Worm (Caenorhabditis elegans) whole organism, L2 larva: Measurements from ENCODE around the gene plc-4.

ENCODE experiments used
- C34F6.9 ChIP-seq: fragments of 150-350 bp; optimal IDR thresholded peaks from 2 replicates; lab custom pipeline; 2014; ENCODE audit warnings: missing biosample characterization, missing genetic modification characterization
- F13H6.1 ChIP-seq: sonication (generic microtip); optimal IDR thresholded peaks from 2 replicates; lab custom pipeline; 2016; ENCODE audit warnings: missing genetic modification characterization, missing compliant biosample characterization
- R02D3.7 ChIP-seq: fragments of 150-350 bp; optimal IDR thresholded peaks from 2 replicates; lab custom pipeline; 2014; ENCODE audit warnings: missing biosample characterization, missing genetic modification characterization
- ZK546.5 ChIP-seq: sonication (generic microtip); optimal IDR thresholded peaks from 2 replicates; lab custom pipeline; 2017; ENCODE audit warnings: missing biosample characterization, missing genetic modification characterization
- alr-1 ChIP-seq: fragments of 150-350 bp; optimal IDR thresholded peaks from 2 replicates; lab custom pipeline; 2014; ENCODE audit warnings: missing biosample characterization, missing genetic modification characterization
- aly-2 ChIP-seq: fragments of 150-350 bp; optimal IDR thresholded peaks from 2 replicates; lab custom pipeline; 2014; ENCODE audit warnings: missing biosample characterization, missing genetic modification characterization
- ama-1 ChIP-seq: fragments of 150-350 bp; optimal IDR thresholded peaks from 2 replicates; lab custom pipeline; 2018; ENCODE audit warnings: inconsistent platforms
- blmp-1 ChIP-seq: sonication (generic microtip); optimal IDR thresholded peaks from 2 replicates; lab custom pipeline; 2017; ENCODE audit warnings: missing genetic modification characterization, mild to moderate bottlenecking, missing compliant biosample characterization, antibody characterized with exemption, moderate library complexity; ENCODE audit not compliant: insufficient read depth
- ceh-16 ChIP-seq: fragments of 150-350 bp; optimal IDR thresholded peaks from 2 replicates; lab custom pipeline; 2014; ENCODE audit warnings: missing biosample characterization, missing genetic modification characterization
- ceh-82 ChIP-seq: fragments of 150-350 bp; optimal IDR thresholded peaks from 2 replicates; lab custom pipeline; 2014; ENCODE audit warnings: missing biosample characterization, missing genetic modification characterization
- crh-2 ChIP-seq: sonication (generic microtip); optimal IDR thresholded peaks from 2 replicates; lab custom pipeline; 2017; ENCODE audit warnings: missing biosample characterization, missing genetic modification characterization
- dmd-4 ChIP-seq: sonication (generic microtip); optimal IDR thresholded peaks from 2 replicates; lab custom pipeline; 2017; ENCODE audit warnings: missing biosample characterization, missing genetic modification characterization
- egl-27 ChIP-seq: sonication (generic microtip); optimal IDR thresholded peaks from 3 replicates; lab custom pipeline; 2017; ENCODE audit warnings: missing biosample characterization, missing genetic modification reagents, missing genetic modification characterization
- elt-1 ChIP-seq: fragments of 150-350 bp; optimal IDR thresholded peaks from 2 replicates; lab custom pipeline; 2014; ENCODE audit warnings: missing biosample characterization, missing genetic modification characterization
- fos-1 ChIP-seq: fragments of 150-350 bp; optimal IDR thresholded peaks from 2 replicates; lab custom pipeline; 2014; ENCODE audit warnings: missing biosample characterization, missing genetic modification characterization
- gmeb-1 ChIP-seq: fragments of 150-350 bp; optimal IDR thresholded peaks from 2 replicates; lab custom pipeline; 2014; ENCODE audit warnings: missing biosample characterization, missing genetic modification characterization
- lin-11 ChIP-seq: fragments of 150-350 bp; sonication (generic microtip); optimal IDR thresholded peaks from 2 replicates; lab custom pipeline; 2014; ENCODE audit warnings: missing biosample characterization, missing genetic modification characterization, inconsistent platforms, mixed read lengths
- lin-13 ChIP-seq: fragments of 150-350 bp; optimal IDR thresholded peaks from 2 replicates; lab custom pipeline; 2014; ENCODE audit warnings: missing biosample characterization, missing genetic modification reagents, missing genetic modification characterization
- lin-39 ChIP-seq: fragments of 150-350 bp; optimal IDR thresholded peaks from 2 replicates; lab custom pipeline; 2014; ENCODE audit warnings: missing biosample characterization, missing genetic modification reagents, missing genetic modification characterization
- lsy-2 ChIP-seq, 2 experiments: fragments of 150-350 bp in 1 of 2; sonication (generic microtip) in 1 of 2; optimal IDR thresholded peaks; 2 replicates each; lab custom pipeline; 2014 to 2017; ENCODE audit warnings: missing biosample characterization in 2 of 2, missing genetic modification characterization in 2 of 2
- mab-5 ChIP-seq: fragments of 150-350 bp; optimal IDR thresholded peaks from 2 replicates; lab custom pipeline; 2014; ENCODE audit warnings: missing biosample characterization, missing genetic modification characterization
- mdl-1 ChIP-seq, 2 experiments: fragments of 150-350 bp in 1 of 2; sonication (generic microtip) in 1 of 2; optimal IDR thresholded peaks; 2 replicates each; lab custom pipeline; 2017; ENCODE audit warnings: missing biosample characterization in 2 of 2, missing genetic modification characterization in 2 of 2
- nhr-10 ChIP-seq: sonication (generic microtip); optimal IDR thresholded peaks from 2 replicates; lab custom pipeline; 2017; ENCODE audit warnings: missing biosample characterization, missing genetic modification characterization
- nhr-11 ChIP-seq: fragments of 150-350 bp; optimal IDR thresholded peaks from 2 replicates; lab custom pipeline; 2014; ENCODE audit warnings: missing biosample characterization, missing genetic modification characterization
- nhr-12 ChIP-seq: fragments of 150-350 bp; optimal IDR thresholded peaks from 2 replicates; lab custom pipeline; 2014; ENCODE audit warnings: missing biosample characterization, missing genetic modification characterization
- nhr-129 ChIP-seq: fragments of 150-350 bp; optimal IDR thresholded peaks from 2 replicates; lab custom pipeline; 2014; ENCODE audit warnings: missing biosample characterization, missing genetic modification characterization
- nhr-21 ChIP-seq: fragments of 150-350 bp; optimal IDR thresholded peaks from 2 replicates; lab custom pipeline; 2014; ENCODE audit warnings: missing biosample characterization, missing genetic modification characterization
- nhr-23 ChIP-seq: fragments of 150-350 bp; optimal IDR thresholded peaks from 2 replicates; lab custom pipeline; 2014; ENCODE audit warnings: missing biosample characterization, missing genetic modification reagents, missing genetic modification characterization
- nhr-25 ChIP-seq: fragments of 150-350 bp; sonication (generic microtip); optimal IDR thresholded peaks from 3 replicates; lab custom pipeline; 2014; ENCODE audit warnings: missing biosample characterization, missing genetic modification characterization
- nhr-6 ChIP-seq: fragments of 150-350 bp; optimal IDR thresholded peaks from 2 replicates; lab custom pipeline; 2014; ENCODE audit warnings: missing biosample characterization, missing genetic modification characterization
- nhr-77 ChIP-seq: fragments of 150-350 bp; optimal IDR thresholded peaks from 2 replicates; lab custom pipeline; 2014; ENCODE audit warnings: missing biosample characterization, missing genetic modification characterization
- sem-4 ChIP-seq: fragments of 150-350 bp; optimal IDR thresholded peaks from 2 replicates; lab custom pipeline; 2014; ENCODE audit warnings: missing biosample characterization, missing genetic modification reagents, missing genetic modification characterization
- skn-1 ChIP-seq: sonication (generic microtip); optimal IDR thresholded peaks from 2 replicates; lab custom pipeline; 2017; ENCODE audit warnings: missing biosample characterization, missing genetic modification characterization
- sma-3 ChIP-seq: sonication (generic microtip); optimal IDR thresholded peaks from 2 replicates; lab custom pipeline; 2016; ENCODE audit warnings: missing genetic modification reagents, missing genetic modification characterization, missing compliant biosample characterization
- sma-9 ChIP-seq, 2 experiments: fragments of 150-350 bp in 1 of 2; sonication (generic microtip) in 1 of 2; optimal IDR thresholded peaks; 2 replicates each; lab custom pipeline; 2014 to 2016; ENCODE audit warnings: missing genetic modification characterization in 2 of 2, mild to moderate bottlenecking in 1 of 2, missing biosample characterization in 1 of 2, missing compliant biosample characterization in 1 of 2, missing genetic modification reagents in 1 of 2, moderate library complexity in 1 of 2
- snpc-4 ChIP-seq: fragments of 150-350 bp; optimal IDR thresholded peaks from 2 replicates; lab custom pipeline; 2014; ENCODE audit warnings: missing biosample characterization, missing genetic modification characterization
- unc-39 ChIP-seq: fragments of 150-350 bp; optimal IDR thresholded peaks from 2 replicates; lab custom pipeline; 2014; ENCODE audit warnings: missing biosample characterization, missing genetic modification characterization
- unc-55 ChIP-seq: fragments of 150-350 bp; sonication (generic microtip); optimal IDR thresholded peaks from 3 replicates; lab custom pipeline; 2014; ENCODE audit warnings: missing biosample characterization, missing genetic modification reagents, missing genetic modification characterization
- zag-1 ChIP-seq: fragments of 150-350 bp; optimal IDR thresholded peaks from 2 replicates; lab custom pipeline; 2014; ENCODE audit warnings: missing biosample characterization, missing genetic modification characterization
- ztf-1 ChIP-seq: fragments of 200-800 bp; sonication (Bioruptor generic); conservative IDR thresholded peaks from 2 replicates; pipeline ENCODE4 v1.3.6; 2022; ENCODE audit warnings: missing genetic modification characterization, missing compliant biosample characterization
- ztf-11 ChIP-seq: sonication (generic microtip); optimal IDR thresholded peaks from 2 replicates; lab custom pipeline; 2017; ENCODE audit warnings: missing biosample characterization, missing genetic modification characterization
- ztf-4 ChIP-seq: fragments of 150-350 bp; optimal IDR thresholded peaks from 2 replicates; lab custom pipeline; 2014; ENCODE audit warnings: missing biosample characterization, missing genetic modification characterization

plc-4 gene

DNA sequence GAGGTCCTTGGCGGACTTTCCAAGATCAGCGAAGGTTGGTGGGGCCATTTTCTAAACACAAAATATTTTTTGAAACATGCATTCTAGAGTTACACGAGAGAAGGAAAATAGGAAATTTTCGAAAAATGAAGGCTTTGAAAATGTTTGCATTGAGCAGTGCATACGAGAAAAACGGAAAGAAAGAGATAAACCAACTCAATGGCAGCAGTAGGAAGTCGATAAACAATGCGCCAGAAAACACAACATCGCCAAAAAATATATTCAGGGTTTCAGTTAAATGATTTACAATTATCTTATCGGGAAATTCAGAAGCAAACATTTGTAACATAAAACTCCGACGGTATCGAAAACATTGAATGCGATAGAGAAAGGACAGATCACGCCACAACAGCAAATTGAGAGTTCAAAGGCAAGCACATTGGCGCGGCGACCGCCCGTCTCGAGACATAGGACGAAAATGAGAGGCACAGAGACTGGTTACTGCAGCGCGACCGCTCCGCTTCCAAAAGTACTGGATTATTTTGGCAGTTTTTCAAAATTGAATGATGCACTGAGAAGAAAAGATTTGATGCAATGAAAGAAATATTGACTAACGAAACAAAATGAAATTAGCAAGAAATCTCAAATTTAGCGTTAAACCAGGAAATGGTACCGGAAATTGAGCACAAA, 4.5 kb downstream of the plc-4 start, which contains the start of the genes vdac-1 and R05G6.5 (continued):
- peak; percentile 59 for TF ChIP-seq sma-9 (GFP tag; optimal IDR thresholded peaks at IDR 0.05; lab: Kevin White, UChicago)
- no peak for TF ChIP-seq sma-9 (tag; optimal IDR thresholded peaks at IDR 0.05; lab: Kevin White, UChicago)
- TF ChIP-seq unc-55 = peak; percentile 85
- peak; percentile 88 for TF ChIP-seq fos-1 (tag; lab: Kevin White, UChicago)

- TF ChIP-seq ceh-16 (no peak), dmd-4 (tag; lab: Kevin White, UChicago) (no peak), C34F6.9 (tag; lab: Kevin White, UChicago) (peak; percentile 24), nhr-10 (no peak), skn-1 (tag; lab: Kevin White, UChicago) (no peak), lin-13 (peak; percentile 21), sem-4 (tag; lab: Kevin White, UChicago) (peak; percentile 22), crh-2 (tag; lab: Kevin White, UChicago) (peak; percentile 29), nhr-25 (peak; percentile 58), ama-1 (lab: Kevin White, UChicago) (peak; percentile 35), unc-39 (tag; lab: Kevin White, UChicago) (no peak), nhr-77 (tag; lab: Kevin White, UChicago) (no peak), zag-1 (tag; lab: Kevin White, UChicago) (no peak), nhr-129 (tag; lab: Kevin White, UChicago) (peak; percentile 99), F13H6.1 (tag; lab: Kevin White, UChicago) (peak; percentile 35), ztf-4 (no peak), lin-11 (no peak), lin-39 (tag; lab: Kevin White, UChicago) (no peak), gmeb-1 (tag; lab: Kevin White, UChicago) (peak; percentile 56), sma-9 (GFP tag; optimal IDR thresholded peaks at IDR 0.05; lab: Kevin White, UChicago) (peak; percentile 62), sma-9 (tag; optimal IDR thresholded peaks at IDR 0.05; lab: Kevin White, UChicago) (no peak), fos-1 (tag; lab: Kevin White, UChicago) (no peak), mdl-1 (tag; optimal IDR thresholded peaks at IDR 0.05; lab: Kevin White, UChicago) (peak in 1 of 2 experiments; percentile 1), blmp-1 (tag; lab: Kevin White, UChicago) (no peak), sma-3 (GFP tag; lab: Kevin White, UChicago) (peak; percentile 28), ZK546.5 (no peak), ztf-1 (GFP tag; lab: Robert Waterston, UW) (no peak), alr-1 (tag; lab: Kevin White, UChicago) (no peak), unc-55 (no peak), lsy-2 (tag; optimal IDR thresholded peaks at IDR 0.05; lab: Kevin White, UChicago) (peak in 1 of 2 experiments; percentile 61), nhr-21 (tag; lab: Kevin White, UChicago) (peak; percentile 65)
Measured at ce11 chrIV:7507305-7507704, 5.2 kb downstream of the plc-4 start.

DNA sequence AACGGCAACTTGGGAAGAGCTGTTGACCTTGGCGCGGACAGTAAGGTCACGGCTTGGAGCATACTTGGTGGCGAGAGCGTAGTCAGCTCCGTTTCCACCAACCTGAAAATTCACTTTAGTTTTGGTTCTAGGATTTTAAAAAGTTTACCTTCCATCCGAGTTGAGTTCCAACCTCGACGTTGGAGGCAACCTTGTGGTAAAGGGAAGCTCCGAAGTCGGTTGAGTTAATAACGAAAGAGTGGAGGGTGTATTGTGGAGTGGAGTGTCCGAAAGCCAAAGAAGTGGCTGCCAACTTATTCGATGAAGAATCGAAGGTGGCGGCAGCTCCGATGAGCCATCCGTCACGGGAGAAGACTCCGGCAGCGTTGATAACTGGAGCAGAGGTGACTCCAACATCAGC, 5.8 kb downstream of the plc-4 start:
- TF ChIP-seq aly-2 (tag; lab: Kevin White, UChicago) (no peak), lin-11 (no peak), nhr-11 (tag; lab: Kevin White, UChicago) (no peak), lin-13 (no peak), ztf-4 (no peak)

ce11 chrIV:7505866-7506488, 6.5 kb downstream of the plc-4 start:
- no peak for TF ChIP-seq egl-27 (tag; lab: Kevin White, UChicago)
- TF ChIP-seq zag-1 (tag; lab: Kevin White, UChicago) = no peak
- TF ChIP-seq blmp-1 (tag; lab: Kevin White, UChicago) = no peak
- TF ChIP-seq snpc-4 (tag; lab: Kevin White, UChicago) = no peak
- no peak for TF ChIP-seq gmeb-1 (tag; lab: Kevin White, UChicago)
- TF ChIP-seq lin-13 = peak; percentile 13
- TF ChIP-seq ztf-11 (tag; lab: Kevin White, UChicago) = no peak
- peak; percentile 30 for TF ChIP-seq sma-3 (GFP tag; lab: Kevin White, UChicago)
- TF ChIP-seq ztf-1 (GFP tag; lab: Robert Waterston, UW) = no peak
- no peak for TF ChIP-seq elt-1
- TF ChIP-seq lin-11 = no peak
- TF ChIP-seq nhr-10 = no peak
- TF ChIP-seq ceh-82 (tag; lab: Kevin White, UChicago) = no peak
- TF ChIP-seq unc-39 (tag; lab: Kevin White, UChicago) = no peak
- TF ChIP-seq mab-5 (tag; lab: Kevin White, UChicago) = no peak
- peak; percentile 14 for TF ChIP-seq fos-1 (tag; lab: Kevin White, UChicago)
- TF ChIP-seq skn-1 (tag; lab: Kevin White, UChicago) = no peak
- no peak for TF ChIP-seq unc-55
- TF ChIP-seq crh-2 (tag; lab: Kevin White, UChicago) = no peak
- TF ChIP-seq alr-1 (tag; lab: Kevin White, UChicago) = no peak
- no peak for TF ChIP-seq nhr-23 (tag; lab: Kevin White, UChicago)
- TF ChIP-seq C34F6.9 (tag; lab: Kevin White, UChicago) = no peak
- no peak for TF ChIP-seq sem-4 (tag; lab: Kevin White, UChicago)
- TF ChIP-seq nhr-12 (tag; lab: Kevin White, UChicago) = no peak
- TF ChIP-seq dmd-4 (tag; lab: Kevin White, UChicago) = no peak
- TF ChIP-seq nhr-6 (tag; lab: Kevin White, UChicago) = peak; percentile 53
- peak in 1 of 2 experiments; percentile 33 for TF ChIP-seq lsy-2 (tag; optimal IDR thresholded peaks at IDR 0.05; lab: Kevin White, UChicago)
- TF ChIP-seq R02D3.7 = no peak
- TF ChIP-seq sma-9 (GFP tag; optimal IDR thresholded peaks at IDR 0.05; lab: Kevin White, UChicago) = peak; percentile 66
- TF ChIP-seq sma-9 (tag; optimal IDR thresholded peaks at IDR 0.05; lab: Kevin White, UChicago) = no peak
- peak; percentile 74 for TF ChIP-seq nhr-129 (tag; lab: Kevin White, UChicago)
- no peak for TF ChIP-seq lin-39 (tag; lab: Kevin White, UChicago)
